Fruit fly (Drosophila melanogaster) whole organism, pupa: ENCODE data around the gene Svip.

Source experiments
- CG10348 ChIP-seq: fragments of 200-800 bp; sonication (Bioruptor generic); IDR thresholded peaks from 2 replicates; pipeline ENCODE4 v1.3.6; 2022; ENCODE audit warnings: missing biosample characterization, missing genetic modification characterization
- CG12605 ChIP-seq: fragments of 200-800 bp; sonication (Bioruptor generic); IDR thresholded peaks from 2 replicates; pipeline ENCODE4 v1.3.6; 2022; ENCODE audit warnings: missing biosample characterization, missing genetic modification characterization
- CG13204 ChIP-seq: fragments of 200-800 bp; sonication (Bioruptor generic); optimal IDR thresholded peaks from 2 replicates; lab custom pipeline; 2018; ENCODE audit warnings: missing biosample characterization, mild to moderate bottlenecking, missing genetic modification characterization, moderate library complexity
- CG14655 ChIP-seq: fragments of 200-800 bp; sonication (Bioruptor generic); optimal IDR thresholded peaks from 3 replicates; lab custom pipeline; 2017; ENCODE audit warnings: mild to moderate bottlenecking, missing biosample characterization, missing genetic modification reagents, missing genetic modification characterization
- CG15710 ChIP-seq: fragments of 200-800 bp; sonication (Bioruptor generic); optimal IDR thresholded peaks from 2 replicates; lab custom pipeline; 2018; ENCODE audit warnings: missing biosample characterization, mild to moderate bottlenecking, missing genetic modification characterization, moderate library complexity
- CG17806 ChIP-seq: fragments of 200-800 bp; sonication (Bioruptor generic); optimal IDR thresholded peaks from 2 replicates; lab custom pipeline; 2018; ENCODE audit warnings: missing biosample characterization, mild to moderate bottlenecking, missing genetic modification characterization, moderate library complexity
- CG32121 ChIP-seq: fragments of 200-800 bp; sonication (Bioruptor generic); IDR thresholded peaks from 2 replicates; pipeline ENCODE4 v1.3.6; 2022; ENCODE audit warnings: missing biosample characterization, missing genetic modification characterization
- CG34367 ChIP-seq: fragments of 200-800 bp; sonication (Bioruptor generic); optimal IDR thresholded peaks from 2 replicates; lab custom pipeline; 2018; ENCODE audit warnings: missing biosample characterization, mild to moderate bottlenecking, missing genetic modification characterization
- CG4496 ChIP-seq: fragments of 200-800 bp; sonication (Bioruptor generic); IDR thresholded peaks from 3 replicates; pipeline ENCODE4 v1.3.6; 2022; ENCODE audit warnings: missing biosample characterization, missing genetic modification characterization
- CG8159 ChIP-seq: fragments of 200-800 bp; sonication (Bioruptor generic); optimal IDR thresholded peaks from 3 replicates; lab custom pipeline; 2018; ENCODE audit warnings: missing biosample characterization, mild to moderate bottlenecking, missing genetic modification characterization, moderate library complexity
- CG8301 ChIP-seq: fragments of 200-800 bp; sonication (Bioruptor generic); optimal IDR thresholded peaks from 2 replicates; lab custom pipeline; 2018; ENCODE audit warnings: missing biosample characterization, mild to moderate bottlenecking, missing genetic modification characterization
- CG9948 ChIP-seq: fragments of 200-800 bp; sonication (Bioruptor generic); optimal IDR thresholded peaks from 2 replicates; lab custom pipeline; 2018; ENCODE audit warnings: missing biosample characterization, mild to moderate bottlenecking, missing genetic modification characterization, moderate library complexity
- D1 ChIP-seq: fragments of 200-800 bp; sonication (Bioruptor generic); optimal IDR thresholded peaks from 2 replicates; lab custom pipeline; 2018; ENCODE audit warnings: missing biosample characterization, mild to moderate bottlenecking, missing genetic modification characterization, moderate library complexity
- EcR ChIP-seq: fragments of 200-800 bp; sonication (Bioruptor generic); optimal IDR thresholded peaks from 3 replicates; lab custom pipeline; 2019; ENCODE audit warnings: missing biosample characterization, missing genetic modification characterization, mild to moderate bottlenecking, moderate library complexity, missing genetic modification reagents
- Ets98B ChIP-seq: fragments of 200-800 bp; sonication (Bioruptor generic); IDR thresholded peaks from 2 replicates; pipeline ENCODE4 v1.3.6; 2022; ENCODE audit warnings: missing biosample characterization, missing genetic modification characterization
- Pif1A ChIP-seq: fragments of 200-800 bp; sonication (Bioruptor generic); optimal IDR thresholded peaks from 3 replicates; lab custom pipeline; 2016; ENCODE audit warnings: missing biosample characterization, missing genetic modification characterization
- Pif1B ChIP-seq: fragments of 200-800 bp; sonication (Bioruptor generic); optimal IDR thresholded peaks from 3 replicates; lab custom pipeline; 2016; ENCODE audit warnings: missing biosample characterization, missing genetic modification characterization
- Snoo ChIP-seq: fragments of 200-800 bp; sonication (Bioruptor generic); optimal IDR thresholded peaks from 3 replicates; lab custom pipeline; 2017; ENCODE audit warnings: missing biosample characterization, mild to moderate bottlenecking, missing genetic modification characterization, inconsistent platforms
- fd96Ca ChIP-seq: fragments of 200-800 bp; sonication (Bioruptor generic); IDR thresholded peaks from 3 replicates; pipeline ENCODE4 v1.3.6; 2022; ENCODE audit warnings: missing biosample characterization, missing genetic modification characterization
- gl ChIP-seq: fragments of 200-800 bp; sonication (Bioruptor generic); optimal IDR thresholded peaks from 2 replicates; lab custom pipeline; 2018; ENCODE audit warnings: missing biosample characterization, mild to moderate bottlenecking, missing genetic modification characterization
- rn ChIP-seq: fragments of 200-800 bp; sonication (Bioruptor generic); IDR thresholded peaks from 2 replicates; pipeline ENCODE4 v1.3.6; 2022; ENCODE audit warnings: missing biosample characterization, missing genetic modification characterization

Svip gene

DNA sequence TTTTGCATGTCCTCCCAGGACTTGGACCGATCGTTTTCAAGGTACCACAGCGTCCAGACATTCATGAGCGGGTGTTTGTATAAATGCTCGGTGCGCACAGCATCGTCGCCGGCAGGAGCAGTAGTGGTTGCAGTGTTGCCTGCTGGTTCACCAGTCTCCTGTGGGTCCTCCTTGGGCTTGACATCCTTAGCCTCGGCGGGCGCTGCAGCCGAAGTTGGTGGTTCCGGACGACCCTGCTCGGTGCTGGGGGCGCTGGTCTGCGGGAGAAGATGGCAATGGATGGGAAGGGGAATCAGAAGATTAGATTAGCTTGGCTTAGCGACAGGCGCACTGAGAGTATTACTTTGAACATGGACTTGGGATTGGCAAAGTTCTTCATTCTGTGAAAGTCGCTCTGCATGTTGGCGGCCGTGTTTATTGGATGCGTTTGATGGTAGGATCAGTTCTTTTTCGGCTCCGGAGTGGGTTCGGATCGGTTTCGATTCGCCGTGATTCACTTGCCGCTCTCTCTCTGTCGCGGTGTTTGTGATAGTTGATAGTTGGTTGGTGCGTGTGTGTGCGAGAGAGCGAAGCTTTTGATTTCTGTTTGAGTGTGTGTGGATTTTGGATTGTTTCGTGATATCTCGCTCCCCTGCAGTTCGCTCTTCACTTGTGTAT, 42.0 kb downstream of the Svip start:
- no peak for TF ChIP-seq Snoo (tag; lab: Kevin White, UChicago)
- TF ChIP-seq CG4496: peak; percentile 8; the same call in 1 of the 3 replicates

DNA sequence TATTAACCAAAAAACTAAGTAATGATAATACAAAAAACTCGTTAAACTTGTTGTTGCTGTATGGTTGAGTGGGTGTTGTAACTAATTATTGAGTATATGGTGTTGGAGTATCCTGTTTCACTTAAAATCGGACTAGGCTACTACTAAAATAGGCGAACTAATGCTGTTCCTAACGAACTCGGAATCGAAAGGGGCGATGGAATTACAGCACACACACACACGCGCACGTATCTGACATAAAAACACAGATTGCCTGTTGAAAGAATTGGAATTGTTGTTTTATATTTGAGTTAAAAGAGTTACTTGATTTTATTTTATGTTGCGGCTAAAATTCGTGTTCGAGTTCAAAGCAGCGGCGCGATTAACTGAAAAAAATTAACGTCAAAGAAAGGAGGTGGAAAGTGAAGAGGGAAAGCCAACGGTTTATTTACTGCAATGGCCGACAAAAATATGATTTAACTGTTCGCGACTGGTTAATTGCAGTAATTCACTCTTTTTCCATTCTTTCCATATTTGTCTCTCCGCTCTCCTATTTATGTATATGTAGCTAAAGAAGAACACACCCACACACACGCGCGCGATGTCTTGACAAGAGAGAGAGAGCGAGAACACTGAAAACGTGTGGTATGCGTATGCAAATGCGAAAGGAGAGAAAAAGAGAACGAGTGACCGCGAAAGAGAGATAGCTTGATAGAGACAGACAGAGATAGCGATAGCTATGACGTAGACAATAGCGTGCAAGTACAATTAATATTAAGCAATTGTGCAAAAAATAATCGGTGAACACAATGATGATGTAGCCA, 42.8 kb downstream of the Svip start:
- TF ChIP-seq Snoo (tag; lab: Kevin White, UChicago): no peak
- TF ChIP-seq CG4496: no peak
- TF ChIP-seq CG9948 (tag; lab: Kevin White, UChicago): no peak
- TF ChIP-seq CG14655 (GFP tag; lab: Kevin White, UChicago): no peak
- TF ChIP-seq CG34367 (tag; lab: Kevin White, UChicago): no peak
- TF ChIP-seq CG12605 (GFP tag; lab: Robert Waterston, UW): no peak
- TF ChIP-seq CG13204 (GFP tag; lab: Kevin White, UChicago): no peak
- TF ChIP-seq CG10348: no peak
- no peak for TF ChIP-seq CG17806
- no peak for TF ChIP-seq CG8159 (tag; lab: Kevin White, UChicago)
- no peak for TF ChIP-seq D1 (tag; lab: Kevin White, UChicago)
- TF ChIP-seq Pif1B (GFP tag; lab: Kevin White, UChicago): peak; percentile 21
- TF ChIP-seq EcR: peak; percentile 23
- peak; percentile 22; the same call in 1 of the 2 replicates for TF ChIP-seq Ets98B (GFP tag; lab: Robert Waterston, UW)
- TF ChIP-seq fd96Ca (GFP tag; lab: Robert Waterston, UW): no peak
- no peak for TF ChIP-seq gl (tag; lab: Kevin White, UChicago)
- no peak for TF ChIP-seq CG15710 (tag; lab: Kevin White, UChicago)
- TF ChIP-seq Pif1A: no peak
- TF ChIP-seq CG8301 (tag; lab: Kevin White, UChicago): no peak
- no peak for TF ChIP-seq rn (GFP tag; lab: Robert Waterston, UW)

DNA sequence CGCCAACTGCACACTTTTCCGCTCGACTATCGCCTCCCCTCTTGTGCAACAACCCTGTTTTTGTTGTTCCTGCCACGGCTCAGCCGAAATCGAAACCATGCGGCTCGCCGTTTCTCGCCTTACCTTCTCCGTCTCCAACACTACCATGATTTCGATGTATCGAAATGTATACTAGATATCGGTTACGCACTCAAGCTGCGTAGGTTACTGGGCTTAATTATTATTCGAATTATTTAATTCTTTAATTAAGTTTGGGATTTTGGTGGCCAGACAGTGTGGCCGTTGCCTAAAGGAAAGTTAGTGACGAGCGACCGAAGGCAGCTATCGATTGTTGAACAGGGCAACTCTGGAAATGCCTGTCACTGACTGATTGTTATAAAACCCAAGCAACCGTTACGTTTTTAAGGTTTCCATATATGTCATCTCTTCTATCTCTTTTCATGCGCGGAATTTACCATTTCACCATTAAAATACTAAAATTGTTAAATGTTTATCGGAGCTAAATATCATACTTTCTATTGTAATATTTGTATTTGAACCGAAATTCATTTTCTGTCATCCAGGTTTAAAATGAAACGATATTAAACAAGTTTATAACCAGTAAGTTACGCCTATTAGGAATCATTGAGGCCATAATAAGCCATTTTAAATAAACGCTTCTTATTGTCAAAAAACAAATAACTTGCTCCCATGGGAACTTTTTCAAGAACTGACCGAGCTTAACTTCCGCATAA, 43.5 kb downstream of the Svip start, which contains the start of gene eIF4E1:
TSS of gene eIF4E1 (minus strand) at position 304 of the 734 bp plus-strand sequence.
- TF ChIP-seq Pif1A: no peak
- no peak for TF ChIP-seq CG15710 (tag; lab: Kevin White, UChicago)
- TF ChIP-seq rn (GFP tag; lab: Robert Waterston, UW): no peak
- no peak for TF ChIP-seq CG17806
- no peak for TF ChIP-seq CG9948 (tag; lab: Kevin White, UChicago)
- TF ChIP-seq CG8301 (tag; lab: Kevin White, UChicago): no peak
- TF ChIP-seq CG12605 (GFP tag; lab: Robert Waterston, UW): no peak
- TF ChIP-seq fd96Ca (GFP tag; lab: Robert Waterston, UW): no peak
- TF ChIP-seq D1 (tag; lab: Kevin White, UChicago): no peak
- TF ChIP-seq Snoo (tag; lab: Kevin White, UChicago): no peak
- TF ChIP-seq CG32121 (GFP tag; lab: Robert Waterston, UW): no peak
- no peak for TF ChIP-seq Pif1B (GFP tag; lab: Kevin White, UChicago)

DNA sequence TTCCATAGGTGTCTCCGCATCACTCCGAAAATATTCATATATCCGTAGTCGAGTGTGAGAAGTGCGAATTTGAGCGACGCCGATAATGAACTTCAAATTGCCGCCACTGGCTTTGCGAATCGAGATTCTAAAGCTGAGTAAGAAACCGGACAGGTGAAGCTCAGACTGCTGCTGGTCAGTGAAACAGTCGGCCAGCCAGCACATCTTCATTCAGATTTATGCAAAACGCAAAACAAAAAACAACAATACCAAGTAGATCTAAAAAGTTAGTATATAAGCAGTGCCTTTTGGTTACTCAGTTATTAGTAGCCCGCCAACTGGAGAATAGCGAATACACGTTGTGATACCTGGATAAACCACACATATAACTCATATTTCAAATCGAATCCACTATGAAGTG, 45.7 kb downstream of the Svip start, which contains the start of gene Cpr67B:
TSS of gene Cpr67B (plus strand) at position 301 of the 400 bp plus-strand sequence.
- TF ChIP-seq CG17806: no peak
- TF ChIP-seq Pif1B (GFP tag; lab: Kevin White, UChicago): no peak
- TF ChIP-seq CG32121 (GFP tag; lab: Robert Waterston, UW): no peak
- TF ChIP-seq CG34367 (tag; lab: Kevin White, UChicago): no peak
- no peak for TF ChIP-seq CG4496
- no peak for TF ChIP-seq D1 (tag; lab: Kevin White, UChicago)
- no peak for TF ChIP-seq Ets98B (GFP tag; lab: Robert Waterston, UW)
- no peak for TF ChIP-seq CG9948 (tag; lab: Kevin White, UChicago)
- TF ChIP-seq Snoo (tag; lab: Kevin White, UChicago): no peak
- TF ChIP-seq CG13204 (GFP tag; lab: Kevin White, UChicago): no peak
- TF ChIP-seq fd96Ca (GFP tag; lab: Robert Waterston, UW): no peak
- TF ChIP-seq CG15710 (tag; lab: Kevin White, UChicago): no peak
- no peak for TF ChIP-seq EcR
- TF ChIP-seq CG8301 (tag; lab: Kevin White, UChicago): no peak
- no peak for TF ChIP-seq CG8159 (tag; lab: Kevin White, UChicago)
- no peak for TF ChIP-seq rn (GFP tag; lab: Robert Waterston, UW)
- no peak for TF ChIP-seq CG12605 (GFP tag; lab: Robert Waterston, UW)
- TF ChIP-seq CG10348: no peak
- no peak for TF ChIP-seq Pif1A
- TF ChIP-seq CG14655 (GFP tag; lab: Kevin White, UChicago): no peak
